Worm (Caenorhabditis elegans) whole organism, L1 larva: Measurements from ENCODE around the gene str-225.
"Not testable (repeated sequence)": the region's sequence is repeated elsewhere in the genome, so short reads cannot be mapped to it uniquely, and the experiment has no call there.

Experiments used
- aha-1 ChIP-seq: fragments of 150-350 bp; optimal IDR thresholded peaks from 2 replicates; lab custom pipeline; 2014; ENCODE audit warnings: missing biosample characterization, missing genetic modification characterization
- alr-1 ChIP-seq: fragments of 200-800 bp; sonication (Bioruptor generic); optimal IDR thresholded peaks from 2 replicates; lab custom pipeline; 2018; ENCODE audit warnings: borderline replicate concordance, mild to moderate bottlenecking, missing genetic modification characterization, missing compliant biosample characterization
- blmp-1 ChIP-seq: fragments of 150-350 bp; optimal IDR thresholded peaks from 2 replicates; lab custom pipeline; 2014; ENCODE audit warnings: missing biosample characterization, missing genetic modification characterization
- dpl-1 ChIP-seq, 3 experiments: fragments of 150-350 bp in 2 of 3; sonication (generic microtip) in 1 of 3; optimal IDR thresholded peaks; 2 replicates each; lab custom pipeline; 2014 to 2017; ENCODE audit warnings: missing biosample characterization in 3 of 3, missing genetic modification characterization in 3 of 3, missing genetic modification reagents in 3 of 3
- efl-1 ChIP-seq, 4 experiments: fragments of 150-350 bp; optimal IDR thresholded peaks in 3 of 4; peaks in 1 of 4; 1 replicate in 1 of 4; 2 replicates in 3 of 4; lab custom pipeline; 2014; ENCODE audit warnings: missing biosample characterization in 2 of 4, missing genetic modification characterization in 2 of 4, missing genetic modification reagents in 2 of 4
- elt-2 ChIP-seq: sonication (generic microtip); optimal IDR thresholded peaks from 2 replicates; lab custom pipeline; 2016; ENCODE audit warnings: missing genetic modification characterization, mild to moderate bottlenecking, inconsistent platforms, missing compliant biosample characterization, missing genetic modification reagents
- ets-5 ChIP-seq: fragments of 200-800 bp; sonication (Bioruptor generic); IDR thresholded peaks from 2 replicates; pipeline ENCODE4 v1.3.6; 2022; ENCODE audit warnings: missing genetic modification characterization, missing compliant biosample characterization
- hlh-17 ChIP-seq: fragments of 200-800 bp; sonication (Bioruptor generic); optimal IDR thresholded peaks from 2 replicates; lab custom pipeline; 2018; ENCODE audit warnings: missing genetic modification characterization, mild to moderate bottlenecking, missing compliant biosample characterization, moderate library complexity, borderline replicate concordance
- isw-1 ChIP-seq: fragments of 200-800 bp; sonication (Bioruptor generic); IDR thresholded peaks from 2 replicates; pipeline ENCODE4 v1.3.6; 2022; ENCODE audit warnings: missing genetic modification characterization, missing compliant biosample characterization
- lin-15B ChIP-seq: fragments of 150-350 bp; sonication (generic microtip); optimal IDR thresholded peaks from 3 replicates; lab custom pipeline; 2014; ENCODE audit warnings: missing biosample characterization, missing genetic modification characterization
- nhr-11 ChIP-seq: fragments of 150-350 bp; optimal IDR thresholded peaks from 2 replicates; lab custom pipeline; 2014; ENCODE audit warnings: missing biosample characterization, missing genetic modification characterization
- nhr-19 ChIP-seq: fragments of 200-800 bp; sonication (Bioruptor generic); conservative IDR thresholded peaks from 2 replicates; pipeline ENCODE4 v1.3.6; 2022; ENCODE audit warnings: missing genetic modification characterization, missing compliant biosample characterization
- nhr-20 ChIP-seq: sonication (generic microtip); optimal IDR thresholded peaks from 2 replicates; lab custom pipeline; 2016; ENCODE audit warnings: mild to moderate bottlenecking, missing genetic modification characterization, missing compliant biosample characterization
- nhr-28 ChIP-seq: fragments of 150-350 bp; optimal IDR thresholded peaks from 2 replicates; lab custom pipeline; 2014; ENCODE audit warnings: missing biosample characterization, missing genetic modification characterization
- nhr-47 ChIP-seq: sonication (generic microtip); optimal IDR thresholded peaks from 2 replicates; lab custom pipeline; 2016; ENCODE audit warnings: mild to moderate bottlenecking, missing genetic modification characterization, moderate library complexity, missing compliant biosample characterization
- rnt-1 ChIP-seq: sonication (generic microtip); optimal IDR thresholded peaks from 2 replicates; lab custom pipeline; 2016; ENCODE audit warnings: mild to moderate bottlenecking, missing genetic modification characterization, moderate library complexity, missing compliant biosample characterization
- snpc-4 ChIP-seq: fragments of 150-350 bp; optimal IDR thresholded peaks from 2 replicates; lab custom pipeline; 2014; ENCODE audit warnings: missing biosample characterization, missing genetic modification characterization
- vab-15 ChIP-seq: sonication (generic microtip); optimal IDR thresholded peaks from 2 replicates; lab custom pipeline; 2017; ENCODE audit warnings: missing genotype, mild to moderate bottlenecking, missing genetic modification characterization, missing compliant biosample characterization
- zag-1 ChIP-seq: fragments of 150-350 bp; optimal IDR thresholded peaks from 2 replicates; lab custom pipeline; 2014; ENCODE audit warnings: missing biosample characterization, missing genetic modification characterization
- zip-4 ChIP-seq: fragments of 200-800 bp; sonication (Bioruptor generic); optimal IDR thresholded peaks from 2 replicates; lab custom pipeline; 2018; ENCODE audit warnings: mild to moderate bottlenecking, missing genetic modification characterization, moderate library complexity, missing compliant biosample characterization

str-225 gene

DNA sequence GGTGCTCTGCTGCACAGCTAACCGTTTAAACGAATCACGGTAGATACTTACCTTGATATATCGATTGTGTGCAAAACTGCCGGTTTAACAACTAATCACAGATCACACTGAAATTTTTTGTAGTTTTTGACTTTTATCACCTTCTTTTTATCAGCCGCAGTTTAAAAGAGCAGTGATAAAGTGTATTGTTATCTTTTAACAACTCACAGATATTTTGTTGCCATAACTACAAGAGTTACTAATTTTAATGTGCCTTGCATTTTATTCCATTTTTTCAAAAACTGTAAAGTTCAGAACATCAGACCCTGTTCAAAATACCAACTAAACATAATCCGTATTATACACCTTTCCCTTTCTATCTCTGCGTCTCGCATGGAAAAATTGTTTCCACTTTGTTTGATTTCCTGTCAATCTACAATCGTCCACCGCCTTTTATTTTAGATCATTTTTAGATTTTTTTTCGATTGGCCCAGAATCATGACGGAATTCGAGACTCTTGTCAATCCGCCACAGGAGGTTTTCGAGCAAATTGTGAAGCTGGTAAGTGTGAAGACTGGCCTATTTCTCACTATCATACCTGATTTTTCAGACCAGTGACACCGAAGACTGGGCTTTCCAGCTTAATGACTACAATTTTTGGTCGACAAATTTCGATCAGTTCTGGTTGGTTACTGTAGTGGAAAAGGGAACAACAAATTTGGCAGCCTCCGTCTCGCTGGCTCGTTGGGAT, 45.3 kb downstream of the str-225 start, which contains the start of gene T24A6.20:
Gene T24A6.20, plus strand, starts transcription at position 395 of the 730 bp plus-strand sequence.
- TF ChIP-seq lin-15B (tag; lab: Kevin White, UChicago) (no peak), elt-2 (tag; lab: Kevin White, UChicago) (peak; percentile 70), vab-15 (no peak), nhr-11 (tag; lab: Kevin White, UChicago) (no peak), blmp-1 (peak; percentile 35), alr-1 (tag; lab: Kevin White, UChicago) (no peak), efl-1 (optimal IDR thresholded peaks at IDR 0.05; lab: Kevin White, UChicago) (no peak), efl-1 (GFP tag; optimal IDR thresholded peaks at IDR 0.05 in 1 of 2; lab: Kevin White, UChicago) (peak in 1 of 2 experiments; percentile 91), nhr-47 (tag; lab: Kevin White, UChicago) (no peak), nhr-28 (tag; lab: Kevin White, UChicago) (no peak), zip-4 (GFP tag; lab: Kevin White, UChicago) (no peak), rnt-1 (no peak)

DNA sequence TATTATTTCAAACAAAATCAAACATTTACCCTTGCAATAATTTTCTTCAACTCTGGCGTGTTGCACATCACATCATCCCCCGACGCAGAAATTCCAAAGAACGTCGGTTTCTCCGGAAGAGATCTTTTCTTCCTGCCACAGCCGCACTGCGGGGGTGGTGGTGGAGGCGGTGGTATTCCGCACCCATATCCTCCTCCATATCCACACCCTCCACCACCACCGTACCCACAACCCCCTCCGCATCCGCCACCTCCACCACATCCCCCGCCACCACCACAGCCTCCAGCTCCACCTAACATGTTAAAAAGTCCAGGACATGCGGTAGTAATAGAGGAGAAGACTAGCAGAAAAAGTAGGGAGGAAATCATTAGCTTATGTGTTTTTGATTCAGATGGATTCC, 47.2 kb downstream of the str-225 start, which contains the start of gene grl-29:
Gene grl-29, minus strand, starts transcription at position 368 of the 400 bp plus-strand sequence.
- no peak for TF ChIP-seq dpl-1 (GFP tag; optimal IDR thresholded peaks at IDR 0.05; lab: Kevin White, UChicago)

DNA sequence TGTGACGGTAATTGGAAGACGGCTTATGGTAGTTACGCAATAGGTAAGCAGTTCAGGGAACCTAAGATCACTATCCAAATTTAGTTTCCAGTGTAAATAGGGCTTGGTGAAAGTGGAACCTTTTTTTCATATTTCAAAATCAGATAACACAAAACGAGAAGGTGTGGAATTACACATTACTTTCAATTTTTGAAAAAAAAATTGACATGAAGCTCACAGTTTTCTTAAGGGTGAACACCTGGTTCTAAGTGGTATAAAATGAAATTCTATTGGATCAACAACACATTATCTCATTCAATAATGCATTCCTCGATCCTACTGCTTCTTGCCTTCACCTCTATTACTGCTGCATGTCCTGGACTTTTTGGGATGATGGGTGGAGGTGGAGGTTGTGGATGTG, 48.4 kb downstream of the str-225 start, which contains the start of gene grl-30:
Gene grl-30, plus strand, starts transcription at position 301 of the 400 bp plus-strand sequence.
- TF ChIP-seq hlh-17 (GFP tag; lab: Kevin White, UChicago) = no peak
- no peak for TF ChIP-seq vab-15
- TF ChIP-seq nhr-11 (tag; lab: Kevin White, UChicago) = no peak
- no peak for TF ChIP-seq zag-1
- TF ChIP-seq ets-5 (GFP tag; lab: Robert Waterston, UW) = no peak

DNA sequence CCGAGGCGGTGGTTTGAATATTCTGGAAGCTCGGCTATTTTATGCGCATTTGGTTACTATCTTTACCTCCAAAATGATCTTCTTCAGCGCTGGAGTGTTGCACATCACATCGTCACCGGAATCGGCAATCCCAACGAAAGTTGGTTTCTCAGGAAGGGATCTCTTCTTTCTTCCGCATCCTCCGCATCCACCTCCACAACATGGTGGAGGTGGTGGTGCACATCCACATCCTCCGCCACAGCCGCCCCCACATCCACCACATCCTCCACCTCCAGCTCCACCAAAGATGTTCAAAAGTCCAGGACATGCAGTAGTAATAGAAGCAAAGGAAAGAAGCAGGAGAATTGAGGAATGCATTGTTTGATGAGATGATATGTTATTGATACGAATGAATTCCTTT, 49.8 kb downstream of the str-225 start, which contains the start of gene grl-31:
Gene grl-31, minus strand, starts transcription at position 357 of the 400 bp plus-strand sequence.
- no peak for TF ChIP-seq snpc-4 (tag; lab: Kevin White, UChicago)
- TF ChIP-seq rnt-1 = no peak
- TF ChIP-seq elt-2 (tag; lab: Kevin White, UChicago) = no peak
- no peak for TF ChIP-seq aha-1 (tag; lab: Kevin White, UChicago)
- TF ChIP-seq, all 84 proteins: peak for 0

DNA sequence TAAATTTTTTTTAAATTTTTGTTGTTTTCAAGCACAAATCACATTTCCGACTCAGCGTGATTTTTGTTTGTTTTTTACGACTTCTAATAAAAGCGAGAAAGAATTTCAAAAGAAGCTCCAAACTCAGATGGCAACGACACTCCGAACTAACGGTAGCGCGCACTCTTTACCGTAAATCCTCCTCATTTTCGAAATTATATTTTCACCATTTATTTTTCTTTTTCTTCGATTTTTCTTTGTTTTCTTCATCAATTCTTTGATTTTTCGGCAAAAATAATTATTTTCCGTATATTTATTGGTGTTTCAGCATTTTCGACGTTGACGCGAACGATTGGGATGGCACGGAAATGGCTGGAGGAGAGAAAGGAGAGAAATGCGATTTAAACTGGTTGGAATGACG, 51.1 kb downstream of the str-225 start, which contains the start of gene T24A6.1:
Gene T24A6.1, plus strand, starts transcription at position 301 of the 400 bp plus-strand sequence.
- not testable (repeated sequence) for TF ChIP-seq nhr-20; isw-1 (GFP tag; lab: Robert Waterston, UW); nhr-19 (GFP tag; lab: Robert Waterston, UW)
